Fruit fly (Drosophila melanogaster) whole organism, wandering third instar larva: Measurements from ENCODE around the gene LysE.

ENCODE experiments used
- Dfd ChIP-seq: fragments of >200 bp; optimal IDR thresholded peaks from 2 replicates; lab custom pipeline; 2017; ENCODE audit warnings: missing biosample characterization, missing genetic modification characterization
- Hr78 ChIP-seq: fragments of >200 bp; optimal IDR thresholded peaks from 2 replicates; lab custom pipeline; 2017; ENCODE audit warnings: missing biosample characterization, missing genetic modification characterization
- lola ChIP-seq: fragments of >200 bp; optimal IDR thresholded peaks from 2 replicates; lab custom pipeline; 2017; ENCODE audit warnings: missing biosample characterization, missing genetic modification characterization

- TF ChIP-seq Dfd (GFP tag; lab: Kevin White, UChicago): no peak
- no peak for TF ChIP-seq lola (GFP tag; lab: Kevin White, UChicago)
- TF ChIP-seq Hr78 (GFP tag; lab: Kevin White, UChicago): no peak
Observed at dm6 chr3L:1166945-1167913, 45.4 kb upstream of the LysE start.
